Worm (Caenorhabditis elegans) whole organism, L2 larva: ENCODE results near the gene F43C11.7.

Source experiments
- ama-1 ChIP-seq: fragments of 150-350 bp; optimal IDR thresholded peaks from 2 replicates; lab custom pipeline; 2018; ENCODE audit warnings: inconsistent platforms
- ceh-82 ChIP-seq: fragments of 150-350 bp; optimal IDR thresholded peaks from 2 replicates; lab custom pipeline; 2014; ENCODE audit warnings: missing biosample characterization, missing genetic modification characterization
- elt-3 ChIP-seq: sonication (generic microtip); optimal IDR thresholded peaks from 2 replicates; lab custom pipeline; 2017; ENCODE audit warnings: missing biosample characterization, missing genetic modification characterization
- lin-11 ChIP-seq: fragments of 150-350 bp; sonication (generic microtip); optimal IDR thresholded peaks from 2 replicates; lab custom pipeline; 2014; ENCODE audit warnings: missing biosample characterization, missing genetic modification characterization, inconsistent platforms, mixed read lengths
- lin-39 ChIP-seq: fragments of 150-350 bp; optimal IDR thresholded peaks from 2 replicates; lab custom pipeline; 2014; ENCODE audit warnings: missing biosample characterization, missing genetic modification reagents, missing genetic modification characterization
- mdl-1 ChIP-seq, 2 experiments: fragments of 150-350 bp in 1 of 2; sonication (generic microtip) in 1 of 2; optimal IDR thresholded peaks; 2 replicates each; lab custom pipeline; 2017; ENCODE audit warnings: missing biosample characterization in 2 of 2, missing genetic modification characterization in 2 of 2
- nhr-237 ChIP-seq: fragments of 150-350 bp; optimal IDR thresholded peaks from 2 replicates; lab custom pipeline; 2014; ENCODE audit warnings: missing biosample characterization, missing genetic modification characterization
- nhr-25 ChIP-seq: fragments of 150-350 bp; sonication (generic microtip); optimal IDR thresholded peaks from 3 replicates; lab custom pipeline; 2014; ENCODE audit warnings: missing biosample characterization, missing genetic modification characterization
- nhr-77 ChIP-seq: fragments of 150-350 bp; optimal IDR thresholded peaks from 2 replicates; lab custom pipeline; 2014; ENCODE audit warnings: missing biosample characterization, missing genetic modification characterization
- skn-1 ChIP-seq: sonication (generic microtip); optimal IDR thresholded peaks from 2 replicates; lab custom pipeline; 2017; ENCODE audit warnings: missing biosample characterization, missing genetic modification characterization
- ztf-11 ChIP-seq: sonication (generic microtip); optimal IDR thresholded peaks from 2 replicates; lab custom pipeline; 2017; ENCODE audit warnings: missing biosample characterization, missing genetic modification characterization
- ztf-4 ChIP-seq: fragments of 150-350 bp; optimal IDR thresholded peaks from 2 replicates; lab custom pipeline; 2014; ENCODE audit warnings: missing biosample characterization, missing genetic modification characterization

- TF ChIP-seq nhr-237 (tag; lab: Kevin White, UChicago), result no peak
- no peak for TF ChIP-seq nhr-25 (tag; lab: Kevin White, UChicago)
- TF ChIP-seq elt-3 (tag; lab: Kevin White, UChicago), result no peak
- TF ChIP-seq skn-1, result no peak
- no peak for TF ChIP-seq ztf-11 (tag; lab: Kevin White, UChicago)
- no peak for TF ChIP-seq lin-39
- no peak for TF ChIP-seq lin-11 (tag; lab: Kevin White, UChicago)
- TF ChIP-seq mdl-1 (tag; optimal IDR thresholded peaks at IDR 0.05; lab: Kevin White, UChicago), result no peak
- no peak for TF ChIP-seq ama-1
- no peak for TF ChIP-seq ztf-4 (tag; lab: Kevin White, UChicago)
- no peak for TF ChIP-seq ceh-82 (tag; lab: Kevin White, UChicago)
- no peak for TF ChIP-seq nhr-77 (tag; lab: Kevin White, UChicago)
These were observed 34.8 kb upstream of the F43C11.7 start, which contains the start of gene B0281.5 for ce11 chrII:2300861-2301260.
